Worm (Caenorhabditis elegans) whole organism, L3 larva: ENCODE measurements around the gene gei-8.

Experiments used
- ama-1 ChIP-seq: fragments of 150-350 bp; optimal IDR thresholded peaks from 2 replicates; lab custom pipeline; 2018
- ceh-28 ChIP-seq: fragments of 150-350 bp; optimal IDR thresholded peaks from 2 replicates; lab custom pipeline; 2014; ENCODE audit warnings: missing biosample characterization, missing genetic modification reagents, missing genetic modification characterization
- egl-27 ChIP-seq: sonication (generic microtip); optimal IDR thresholded peaks from 4 replicates; lab custom pipeline; 2017; ENCODE audit warnings: missing biosample characterization, missing genetic modification reagents, missing genetic modification characterization
- elt-3 ChIP-seq, 3 experiments: fragments of 150-350 bp in 1 of 3; sonication (generic microtip) in 2 of 3; optimal IDR thresholded peaks; 2 replicates in 2 of 3; 4 replicates in 1 of 3; lab custom pipeline; 2014 to 2017; ENCODE audit warnings: missing biosample characterization in 3 of 3, missing genetic modification characterization in 3 of 3
- hmg-11 ChIP-seq: sonication (generic microtip); optimal IDR thresholded peaks from 2 replicates; lab custom pipeline; 2016; ENCODE audit warnings: missing genetic modification characterization, missing compliant biosample characterization
- nfya-1 ChIP-seq: sonication (generic microtip); optimal IDR thresholded peaks from 2 replicates; lab custom pipeline; 2017; ENCODE audit warnings: missing genetic modification characterization, mild to moderate bottlenecking, missing compliant biosample characterization, antibody characterized with exemption, moderate library complexity; ENCODE audit not compliant: insufficient read depth
- nhr-25 ChIP-seq: sonication (generic microtip); optimal IDR thresholded peaks from 2 replicates; lab custom pipeline; 2017; ENCODE audit warnings: missing biosample characterization, missing genetic modification characterization
- nhr-28 ChIP-seq: fragments of 150-350 bp; optimal IDR thresholded peaks from 2 replicates; lab custom pipeline; 2014; ENCODE audit warnings: missing biosample characterization, missing genetic modification characterization
- nhr-67 ChIP-seq: fragments of 150-350 bp; optimal IDR thresholded peaks from 2 replicates; lab custom pipeline; 2014; ENCODE audit warnings: missing biosample characterization, missing genetic modification characterization
- nhr-77 ChIP-seq: fragments of 150-350 bp; optimal IDR thresholded peaks from 2 replicates; lab custom pipeline; 2014; ENCODE audit warnings: missing biosample characterization, missing genetic modification characterization
- pqm-1 ChIP-seq: fragments of 150-350 bp; optimal IDR thresholded peaks from 2 replicates; lab custom pipeline; 2017; ENCODE audit warnings: missing biosample characterization, missing genetic modification characterization, inconsistent platforms
- skn-1 ChIP-seq: fragments of 150-350 bp; optimal IDR thresholded peaks from 2 replicates; lab custom pipeline; 2014; ENCODE audit warnings: missing biosample characterization, missing genetic modification characterization
- ztf-11 ChIP-seq: fragments of 150-350 bp; optimal IDR thresholded peaks from 2 replicates; lab custom pipeline; 2014; ENCODE audit warnings: missing biosample characterization, missing genetic modification characterization

Gene gei-8

DNA sequence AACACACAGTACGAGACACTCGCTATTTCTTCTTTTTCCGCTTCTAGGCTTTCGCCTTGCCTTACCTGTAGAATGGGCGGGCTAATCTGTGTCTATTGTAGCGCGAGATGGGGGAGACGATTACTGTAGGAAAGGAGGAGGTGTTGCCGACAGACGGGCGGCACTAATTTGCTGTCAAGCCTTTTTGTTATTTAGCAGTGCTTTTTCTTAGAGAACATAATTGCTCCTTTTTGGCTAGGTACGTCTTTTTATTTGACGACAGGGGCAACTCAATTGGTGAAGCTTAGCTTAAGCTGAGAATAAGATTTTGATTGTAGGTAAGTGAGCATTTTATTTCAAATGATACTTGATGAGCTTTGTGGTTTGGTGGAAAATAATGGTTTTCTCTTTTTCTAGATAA lies 57.4 kb downstream of the gei-8 start:
- no peak for TF ChIP-seq nhr-67 (tag; lab: Kevin White, UChicago)
- TF ChIP-seq ama-1 = no peak
- TF ChIP-seq nhr-28 = no peak
- TF ChIP-seq nfya-1 (tag; lab: Kevin White, UChicago) = no peak
- TF ChIP-seq elt-3 (tag; optimal IDR thresholded peaks at IDR 0.05; lab: Kevin White, UChicago) = no peak
- TF ChIP-seq ztf-11 (tag; lab: Kevin White, UChicago) = no peak
- TF ChIP-seq nhr-25 (tag; lab: Kevin White, UChicago) = no peak
- no peak for TF ChIP-seq pqm-1 (tag; lab: Kevin White, UChicago)
- TF ChIP-seq hmg-11 (tag; lab: Kevin White, UChicago) = no peak
- TF ChIP-seq ceh-28 = no peak
- no peak for TF ChIP-seq skn-1 (tag; lab: Kevin White, UChicago)
- TF ChIP-seq egl-27 (tag; lab: Kevin White, UChicago) = no peak
- TF ChIP-seq nhr-77 (tag; lab: Kevin White, UChicago) = no peak
